Fruit fly (Drosophila melanogaster) whole organism, wandering third instar larva: ENCODE results near the gene CG15643.
A peak's percentile ranks its signal among the peaks of the same experiment; 100 is the strongest.

Experiments
- Abd-B ChIP-seq: fragments of >200 bp; optimal IDR thresholded peaks from 2 replicates; lab custom pipeline; 2017; ENCODE audit warnings: missing biosample characterization, missing genetic modification characterization
- CG32264 ChIP-seq: fragments of 200-800 bp; sonication (Bioruptor generic); optimal IDR thresholded peaks from 2 replicates; lab custom pipeline; 2016; ENCODE audit warnings: missing biosample characterization, missing genetic modification characterization
- CG9705 ChIP-seq: fragments of 200-800 bp; sonication (Bioruptor generic); optimal IDR thresholded peaks from 2 replicates; lab custom pipeline; 2018; ENCODE audit warnings: missing biosample characterization, mild to moderate bottlenecking, missing genetic modification characterization
- CrebA ChIP-seq: fragments of 200-800 bp; sonication (Bioruptor generic); optimal IDR thresholded peaks from 2 replicates; lab custom pipeline; 2016; ENCODE audit warnings: missing biosample characterization, mild to moderate bottlenecking, missing genetic modification characterization, borderline replicate concordance
- Dfd ChIP-seq: fragments of >200 bp; optimal IDR thresholded peaks from 2 replicates; lab custom pipeline; 2017; ENCODE audit warnings: missing biosample characterization, missing genetic modification characterization
- Dif ChIP-seq: fragments of 200-275, 200-300 bp; sonication (Bioruptor generic); optimal IDR thresholded peaks from 2 replicates; lab custom pipeline; 2018; ENCODE audit warnings: missing biosample characterization, missing genetic modification characterization; ENCODE audit not compliant: partially characterized antibody
- GATAd ChIP-seq: sonication (Bioruptor generic); optimal IDR thresholded peaks from 2 replicates; lab custom pipeline; 2016; ENCODE audit warnings: missing biosample characterization, missing genetic modification characterization
- HLH106 ChIP-seq: fragments of 200-800 bp; optimal IDR thresholded peaks from 3 replicates; lab custom pipeline; 2019; ENCODE audit warnings: missing biosample characterization, mild to moderate bottlenecking, missing genetic modification characterization, moderate library complexity
- Hnf4 ChIP-seq: fragments of 200-800 bp; sonication (Bioruptor generic); optimal IDR thresholded peaks from 2 replicates; lab custom pipeline; 2016; ENCODE audit warnings: missing biosample characterization, mild to moderate bottlenecking, missing genetic modification characterization
- Hr78 ChIP-seq: fragments of >200 bp; optimal IDR thresholded peaks from 2 replicates; lab custom pipeline; 2017; ENCODE audit warnings: missing biosample characterization, missing genetic modification characterization
- Hr83 ChIP-seq: fragments of 200-300 bp; sonication (Bioruptor generic); optimal IDR thresholded peaks from 2 replicates; lab custom pipeline; 2016; ENCODE audit warnings: missing biosample characterization, mild to moderate bottlenecking, missing genetic modification characterization, moderate library complexity; ENCODE audit not compliant: poor library complexity, severe bottlenecking
- Jra ChIP-seq: sonication (Bioruptor generic); optimal IDR thresholded peaks from 2 replicates; lab custom pipeline; 2016; ENCODE audit warnings: missing biosample characterization, missing genetic modification characterization
- Mio ChIP-seq: sonication (Bioruptor generic); optimal IDR thresholded peaks from 2 replicates; lab custom pipeline; 2016; ENCODE audit warnings: missing biosample characterization, missing genetic modification characterization
- Myc ChIP-seq: fragments of >200 bp; optimal IDR thresholded peaks from 2 replicates; lab custom pipeline; 2017
- N ChIP-seq: fragments of >200 bp; optimal IDR thresholded peaks from 2 replicates; lab custom pipeline; 2018; ENCODE audit warnings: missing biosample characterization, missing external identifiers, missing genetic modification characterization
- OdsH ChIP-seq: fragments of 200-800 bp; sonication (Bioruptor generic); optimal IDR thresholded peaks from 2 replicates; lab custom pipeline; 2016; ENCODE audit warnings: missing biosample characterization, mild to moderate bottlenecking, missing genetic modification characterization
- Rel ChIP-seq, 2 experiments: fragments of 200-800 bp; sonication (Bioruptor generic) in 1 of 2; optimal IDR thresholded peaks; 2 replicates in 1 of 2; 3 replicates in 1 of 2; lab custom pipeline; 2016 to 2019; ENCODE audit warnings: mild to moderate bottlenecking in 2 of 2, missing biosample characterization in 2 of 2, missing genetic modification characterization in 2 of 2, moderate library complexity in 1 of 2
- Sp1 ChIP-seq: fragments of 200-800 bp; sonication (Bioruptor generic); optimal IDR thresholded peaks from 3 replicates; lab custom pipeline; 2019; ENCODE audit warnings: missing biosample characterization, mild to moderate bottlenecking, missing genetic modification characterization, moderate library complexity
- Vsx2 ChIP-seq: fragments of 200-300, 225-300 bp; sonication (Bioruptor generic); optimal IDR thresholded peaks from 2 replicates; lab custom pipeline; 2018; ENCODE audit warnings: missing biosample characterization, missing genetic modification characterization; ENCODE audit not compliant: partially characterized antibody
- br ChIP-seq: fragments of 200-800 bp; sonication (Bioruptor generic); optimal IDR thresholded peaks from 2 replicates; lab custom pipeline; 2016; ENCODE audit warnings: missing biosample characterization, missing genetic modification characterization
- brk ChIP-seq: fragments of 200-800 bp; sonication (Bioruptor generic); optimal IDR thresholded peaks from 2 replicates; lab custom pipeline; 2016; ENCODE audit warnings: missing biosample characterization, mild to moderate bottlenecking, missing genetic modification characterization
- dl ChIP-seq, 2 experiments: fragments of 175-275, 200-275 bp in 1 of 2; fragments of 200-275 bp in 1 of 2; sonication (Bioruptor generic); optimal IDR thresholded peaks; lab custom pipeline; 2018; ENCODE audit warnings: mild to moderate bottlenecking in 2 of 2, missing biosample characterization in 2 of 2, missing genetic modification characterization in 2 of 2, moderate library complexity in 2 of 2; ENCODE audit not compliant: partially characterized antibody in 2 of 2, insufficient read depth in 1 of 2
- dmrt93B ChIP-seq: fragments of 200-800 bp; sonication (Bioruptor generic); optimal IDR thresholded peaks from 2 replicates; lab custom pipeline; 2018; ENCODE audit warnings: missing biosample characterization, mild to moderate bottlenecking, missing genetic modification characterization
- dsf ChIP-seq: sonication (Bioruptor generic); optimal IDR thresholded peaks from 2 replicates; lab custom pipeline; 2016; ENCODE audit warnings: missing biosample characterization, missing genetic modification characterization, borderline replicate concordance
- ey ChIP-seq: fragments of 200-800 bp; sonication (Bioruptor generic); optimal IDR thresholded peaks from 2 replicates; lab custom pipeline; 2016; ENCODE audit warnings: missing biosample characterization, missing genetic modification characterization
- foxo ChIP-seq, 2 experiments: fragments of 200-800 bp; sonication (Bioruptor generic); optimal IDR thresholded peaks; 2 replicates in 1 of 2; 3 replicates in 1 of 2; lab custom pipeline; 2016 to 2017; ENCODE audit warnings: missing biosample characterization in 2 of 2, missing genetic modification characterization in 2 of 2
- fru ChIP-seq: fragments of 200-800 bp; sonication (Bioruptor generic); optimal IDR thresholded peaks from 3 replicates; lab custom pipeline; 2016; ENCODE audit warnings: missing biosample characterization, mild to moderate bottlenecking, missing genetic modification characterization
- h ChIP-seq: fragments of 200-800 bp; sonication (Bioruptor generic); optimal IDR thresholded peaks from 3 replicates; lab custom pipeline; 2016; ENCODE audit warnings: missing biosample characterization, mild to moderate bottlenecking, missing genetic modification characterization
- jim ChIP-seq: fragments of 175-275, 200-325 bp; sonication (Bioruptor generic); optimal IDR thresholded peaks from 2 replicates; lab custom pipeline; 2016; ENCODE audit warnings: missing biosample characterization, mild to moderate bottlenecking, missing genetic modification characterization
- lola ChIP-seq: fragments of >200 bp; optimal IDR thresholded peaks from 2 replicates; lab custom pipeline; 2017; ENCODE audit warnings: missing biosample characterization, missing genetic modification characterization
- pan ChIP-seq: fragments of >200 bp; optimal IDR thresholded peaks from 2 replicates; lab custom pipeline; 2017
- psq ChIP-seq: fragments of 200-800 bp; sonication (Bioruptor generic); optimal IDR thresholded peaks from 3 replicates; lab custom pipeline; 2017; ENCODE audit warnings: missing biosample characterization, mild to moderate bottlenecking, missing genetic modification characterization, moderate library complexity
- rgr ChIP-seq: fragments of 200-800 bp; sonication (Bioruptor generic); optimal IDR thresholded peaks from 3 replicates; lab custom pipeline; 2016; ENCODE audit warnings: missing biosample characterization, mild to moderate bottlenecking, missing genetic modification characterization
- sage ChIP-seq: fragments of 200-800 bp; sonication (Bioruptor generic); optimal IDR thresholded peaks from 2 replicates; lab custom pipeline; 2016; ENCODE audit warnings: missing biosample characterization, mild to moderate bottlenecking, missing genetic modification characterization
- sv ChIP-seq: fragments of 200-800 bp; sonication (Bioruptor generic); optimal IDR thresholded peaks from 3 replicates; lab custom pipeline; 2016; ENCODE audit warnings: missing biosample characterization, missing genetic modification characterization
- tai ChIP-seq: sonication (Bioruptor generic); optimal IDR thresholded peaks from 2 replicates; lab custom pipeline; 2016; ENCODE audit warnings: missing biosample characterization, missing genetic modification characterization
- usp ChIP-seq: fragments of >200 bp; optimal IDR thresholded peaks from 2 replicates; lab custom pipeline; 2017; ENCODE audit warnings: missing biosample characterization, missing genetic modification characterization
- woc ChIP-seq: sonication (Bioruptor generic); optimal IDR thresholded peaks from 2 replicates; lab custom pipeline; 2016; ENCODE audit warnings: missing biosample characterization, mild to moderate bottlenecking, missing genetic modification characterization

The CG15643 gene

DNA sequence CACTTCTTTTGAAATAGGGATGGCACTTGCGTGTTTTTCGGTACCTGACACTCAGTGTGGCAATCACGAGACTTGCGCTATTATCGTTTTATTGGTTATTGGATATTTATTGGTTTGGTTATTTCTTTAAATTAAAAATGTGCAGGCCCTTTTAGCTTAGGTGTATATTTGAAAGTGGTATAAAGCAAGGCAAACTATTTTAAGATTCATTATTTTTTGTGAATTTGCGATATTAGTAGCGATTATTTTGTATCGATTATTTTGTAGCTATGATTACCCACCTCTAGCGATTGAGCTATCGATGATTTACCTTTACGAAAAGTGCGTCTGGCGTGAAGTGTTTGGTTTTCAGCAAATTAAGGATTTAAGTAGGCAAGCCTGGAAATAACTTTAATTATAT lies 10.9 kb upstream of the CG15643 start, which contains the start of the genes CG9215 and CG8097 (continued):
- no peak for TF ChIP-seq dl (GFP tag; optimal IDR thresholded peaks at IDR 0.05; lab: Kevin White, UChicago; ENCODE audit: insufficient read depth in 1 of 2, partially characterized antibody in 2 of 2)
- TF ChIP-seq, all 38 proteins: peak for 16

- TF ChIP-seq Dfd (GFP tag; lab: Kevin White, UChicago) (no peak), dl (GFP tag; optimal IDR thresholded peaks at IDR 0.05; lab: Kevin White, UChicago; ENCODE audit: insufficient read depth in 1 of 2, partially characterized antibody in 2 of 2) (no peak), woc (peak; percentile 97), jim (GFP tag; lab: Kevin White, UChicago) (peak; percentile 85), Vsx2 (GFP tag; lab: Kevin White, UChicago) (no peak), Hnf4 (GFP tag; lab: Kevin White, UChicago) (peak; percentile 98), GATAd (GFP tag; lab: Kevin White, UChicago) (peak; percentile 89), OdsH (GFP tag; lab: Kevin White, UChicago) (peak; percentile 96), dsf (peak; percentile 71), sage (GFP tag; lab: Kevin White, UChicago) (peak; percentile 97), Jra (GFP tag; lab: Kevin White, UChicago) (peak; percentile 94), Rel (GFP tag; optimal IDR thresholded peaks at IDR 0.05; lab: Kevin White, UChicago) (peak; percentile 89), Rel (tag; optimal IDR thresholded peaks at IDR 0.05; lab: Kevin White, UChicago) (peak; percentile 88), Sp1 (peak; percentile 97), lola (GFP tag; lab: Kevin White, UChicago) (no peak), Mio (GFP tag; lab: Kevin White, UChicago) (peak; percentile 83), psq (GFP tag; lab: Kevin White, UChicago) (peak; percentile 94), Myc (lab: Kevin White, UChicago) (no peak), brk (GFP tag; lab: Kevin White, UChicago) (no peak), fru (GFP tag; lab: Kevin White, UChicago) (peak; percentile 97), h (GFP tag; lab: Kevin White, UChicago) (peak; percentile 98), Hr83 (GFP tag; lab: Kevin White, UChicago) (peak; percentile 96), CG32264 (GFP tag; lab: Kevin White, UChicago) (peak; percentile 95), CG9705 (GFP tag; lab: Kevin White, UChicago) (peak; percentile 95), Hr78 (GFP tag; lab: Kevin White, UChicago) (no peak), HLH106 (peak; percentile 97), br (peak; percentile 98), foxo (GFP tag; optimal IDR thresholded peaks at IDR 0.05; lab: Kevin White, UChicago) (peak; percentile 95 to 99), Abd-B (no peak), rgr (GFP tag; lab: Kevin White, UChicago) (peak; percentile 98), tai (GFP tag; lab: Kevin White, UChicago) (no peak), CrebA (GFP tag; lab: Kevin White, UChicago) (no peak), N (GFP tag; lab: Kevin White, UChicago) (no peak), pan (no peak), ey (peak; percentile 98), Dif (GFP tag; lab: Kevin White, UChicago) (no peak), usp (GFP tag; lab: Kevin White, UChicago) (no peak), sv (peak; percentile 93), dmrt93B (GFP tag; lab: Kevin White, UChicago) (peak; percentile 94)
These were observed 7.6 kb upstream of the CG15643 start for dm6 chrX:15579579-15579978.

dm6 chrX:15578043-15578442 lies 6.1 kb upstream of the CG15643 start, which contains the start of the genes cerv and CG7872:
cerv (minus strand) TSS chrX:15578171.
CG7872 (plus strand) TSS chrX:15578205.
- TF ChIP-seq foxo (GFP tag; optimal IDR thresholded peaks at IDR 0.05; lab: Kevin White, UChicago), result peak in 1 of 2 experiments; percentile 8
- no peak for TF ChIP-seq lola (GFP tag; lab: Kevin White, UChicago)
- TF ChIP-seq HLH106, result no peak
- no peak for TF ChIP-seq br
- no peak for TF ChIP-seq GATAd (GFP tag; lab: Kevin White, UChicago)
- TF ChIP-seq rgr (GFP tag; lab: Kevin White, UChicago), result peak; percentile 3
- peak; percentile 37 for TF ChIP-seq Hr83 (GFP tag; lab: Kevin White, UChicago)
- TF ChIP-seq Jra (GFP tag; lab: Kevin White, UChicago), result no peak
- TF ChIP-seq Rel (GFP tag; optimal IDR thresholded peaks at IDR 0.05; lab: Kevin White, UChicago), result no peak
- TF ChIP-seq Rel (tag; optimal IDR thresholded peaks at IDR 0.05; lab: Kevin White, UChicago), result peak; percentile 1
- TF ChIP-seq, all 38 proteins: peak for 4
